Worm (Caenorhabditis elegans) whole organism, L4 larva: ENCODE data around the gene clec-22.

Experiments
- R02D3.7 ChIP-seq: fragments of 150-350 bp; sonication (generic microtip); optimal IDR thresholded peaks from 3 replicates; lab custom pipeline; 2014; ENCODE audit warnings: missing biosample characterization, missing genetic modification characterization
- attf-4 ChIP-seq: sonication (generic microtip); optimal IDR thresholded peaks from 3 replicates; lab custom pipeline; 2017; ENCODE audit warnings: missing biosample characterization, missing genetic modification characterization
- fos-1 ChIP-seq: fragments of 150-350 bp; optimal IDR thresholded peaks from 2 replicates; lab custom pipeline; 2014; ENCODE audit warnings: missing biosample characterization, missing genetic modification characterization
- lin-39 ChIP-seq: fragments of 150-350 bp; optimal IDR thresholded peaks from 2 replicates; lab custom pipeline; 2014; ENCODE audit warnings: missing biosample characterization, missing genetic modification reagents, missing genetic modification characterization
- lir-3 ChIP-seq: sonication (generic microtip); optimal IDR thresholded peaks from 2 replicates; lab custom pipeline; 2016; ENCODE audit warnings: mild to moderate bottlenecking, missing genetic modification characterization, missing compliant biosample characterization
- mdl-1 ChIP-seq, 2 experiments: fragments of 150-350 bp in 1 of 2; sonication (generic microtip) in 1 of 2; optimal IDR thresholded peaks; 2 replicates each; lab custom pipeline; 2014 to 2017; ENCODE audit warnings: missing biosample characterization in 2 of 2, missing genetic modification characterization in 2 of 2
- nhr-237 ChIP-seq: sonication (generic microtip); optimal IDR thresholded peaks from 2 replicates; lab custom pipeline; 2017; ENCODE audit warnings: missing biosample characterization, missing genetic modification characterization
- nhr-41 ChIP-seq: fragments of 200-800 bp; sonication (Bioruptor generic); IDR thresholded peaks from 2 replicates; pipeline ENCODE4 v1.3.6; 2022; ENCODE audit warnings: missing genetic modification reagents, missing genetic modification characterization, missing compliant biosample characterization
- nhr-76 ChIP-seq: fragments of 150-350 bp; optimal IDR thresholded peaks from 2 replicates; lab custom pipeline; 2014; ENCODE audit warnings: missing biosample characterization, missing genetic modification characterization
- nhr-77 ChIP-seq: fragments of 150-350 bp; optimal IDR thresholded peaks from 2 replicates; lab custom pipeline; 2014; ENCODE audit warnings: missing biosample characterization, missing genetic modification characterization
- saeg-2 ChIP-seq: fragments of 200-800 bp; sonication (Bioruptor generic); IDR thresholded peaks from 2 replicates; pipeline ENCODE4 v1.3.6; 2022; ENCODE audit warnings: missing genetic modification reagents, missing genetic modification characterization, missing compliant biosample characterization
- unc-62 ChIP-seq, 3 experiments: fragments of 150-350 bp in 1 of 3; sonication (generic microtip); optimal IDR thresholded peaks in 2 of 3; peaks in 1 of 3; 1 replicate in 1 of 3; 2 replicates in 2 of 3; lab custom pipeline; 2014 to 2017; ENCODE audit warnings: missing biosample characterization in 3 of 3, missing genetic modification characterization in 3 of 3, missing genetic modification reagents in 3 of 3, missing genotype in 1 of 3
- zfp-2 ChIP-seq: sonication (generic microtip); optimal IDR thresholded peaks from 2 replicates; lab custom pipeline; 2016; ENCODE audit warnings: mild to moderate bottlenecking, missing genetic modification characterization, missing compliant biosample characterization

DNA sequence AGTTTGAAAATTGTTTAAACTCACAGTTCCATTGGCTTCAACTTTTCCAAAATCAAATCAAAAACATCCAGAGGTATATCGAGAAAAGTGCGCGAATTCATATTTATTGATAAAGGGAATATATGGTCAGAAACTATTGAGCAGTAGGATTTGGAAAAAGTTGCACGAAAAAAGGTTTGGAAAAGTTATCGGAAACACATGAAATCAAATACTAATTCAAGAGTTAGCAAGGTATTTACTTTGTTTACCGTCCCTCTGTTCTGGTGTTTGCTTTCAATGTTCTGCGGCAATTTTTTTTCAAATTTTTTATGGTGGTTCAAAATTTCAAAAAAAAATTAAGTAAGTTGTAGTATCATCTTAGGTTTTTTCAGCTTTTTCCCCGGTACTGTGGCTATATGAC is 41.1 kb downstream of the clec-22 start, which contains the start of gene fbxa-45:
- TF ChIP-seq saeg-2 (no peak), nhr-76 (tag; lab: Kevin White, UChicago) (no peak), fos-1 (tag; lab: Kevin White, UChicago) (no peak), lin-39 (tag; lab: Kevin White, UChicago) (no peak), attf-4 (tag; lab: Kevin White, UChicago) (no peak), unc-62 (GFP tag; optimal IDR thresholded peaks at IDR 0.05 in 1 of 2; lab: Kevin White, UChicago) (no peak), unc-62 (tag; optimal IDR thresholded peaks at IDR 0.05; lab: Kevin White, UChicago) (no peak), R02D3.7 (tag; lab: Kevin White, UChicago) (no peak), lir-3 (tag; lab: Kevin White, UChicago) (no peak), mdl-1 (tag; optimal IDR thresholded peaks at IDR 0.05; lab: Kevin White, UChicago) (no peak), nhr-41 (GFP tag; lab: Robert Waterston, UW) (no peak), nhr-237 (tag; lab: Kevin White, UChicago) (no peak), nhr-77 (tag; lab: Kevin White, UChicago) (no peak), zfp-2 (tag; lab: Kevin White, UChicago) (no peak)
